Worm (Caenorhabditis elegans) whole organism, L2 larva: Measurements from ENCODE around the gene Y57G11B.5.

Source experiments
- C34F6.9 ChIP-seq: fragments of 150-350 bp; optimal IDR thresholded peaks from 2 replicates; lab custom pipeline; 2014; ENCODE audit warnings: missing biosample characterization, missing genetic modification characterization
- F13H6.1 ChIP-seq: sonication (generic microtip); optimal IDR thresholded peaks from 2 replicates; lab custom pipeline; 2016; ENCODE audit warnings: missing genetic modification characterization, missing compliant biosample characterization
- R02D3.7 ChIP-seq: fragments of 150-350 bp; optimal IDR thresholded peaks from 2 replicates; lab custom pipeline; 2014; ENCODE audit warnings: missing biosample characterization, missing genetic modification characterization
- Y55F3AM.14 ChIP-seq: fragments of 200-800 bp; sonication (Bioruptor generic); optimal IDR thresholded peaks from 2 replicates; lab custom pipeline; 2018; ENCODE audit warnings: mild to moderate bottlenecking, missing genetic modification characterization, missing compliant biosample characterization
- alr-1 ChIP-seq: fragments of 150-350 bp; optimal IDR thresholded peaks from 2 replicates; lab custom pipeline; 2014; ENCODE audit warnings: missing biosample characterization, missing genetic modification characterization
- aly-2 ChIP-seq: fragments of 150-350 bp; optimal IDR thresholded peaks from 2 replicates; lab custom pipeline; 2014; ENCODE audit warnings: missing biosample characterization, missing genetic modification characterization
- ama-1 ChIP-seq: fragments of 150-350 bp; optimal IDR thresholded peaks from 2 replicates; lab custom pipeline; 2018; ENCODE audit warnings: inconsistent platforms
- blmp-1 ChIP-seq: sonication (generic microtip); optimal IDR thresholded peaks from 2 replicates; lab custom pipeline; 2017; ENCODE audit warnings: missing genetic modification characterization, mild to moderate bottlenecking, missing compliant biosample characterization, antibody characterized with exemption, moderate library complexity; ENCODE audit not compliant: insufficient read depth
- ceh-82 ChIP-seq: fragments of 150-350 bp; optimal IDR thresholded peaks from 2 replicates; lab custom pipeline; 2014; ENCODE audit warnings: missing biosample characterization, missing genetic modification characterization
- crh-2 ChIP-seq: sonication (generic microtip); optimal IDR thresholded peaks from 2 replicates; lab custom pipeline; 2017; ENCODE audit warnings: missing biosample characterization, missing genetic modification characterization
- dmd-4 ChIP-seq: sonication (generic microtip); optimal IDR thresholded peaks from 2 replicates; lab custom pipeline; 2017; ENCODE audit warnings: missing biosample characterization, missing genetic modification characterization
- egl-27 ChIP-seq: sonication (generic microtip); optimal IDR thresholded peaks from 3 replicates; lab custom pipeline; 2017; ENCODE audit warnings: missing biosample characterization, missing genetic modification reagents, missing genetic modification characterization
- elt-1 ChIP-seq: fragments of 150-350 bp; optimal IDR thresholded peaks from 2 replicates; lab custom pipeline; 2014; ENCODE audit warnings: missing biosample characterization, missing genetic modification characterization
- elt-3 ChIP-seq: sonication (generic microtip); optimal IDR thresholded peaks from 2 replicates; lab custom pipeline; 2017; ENCODE audit warnings: missing biosample characterization, missing genetic modification characterization
- fos-1 ChIP-seq: fragments of 150-350 bp; optimal IDR thresholded peaks from 2 replicates; lab custom pipeline; 2014; ENCODE audit warnings: missing biosample characterization, missing genetic modification characterization
- gmeb-1 ChIP-seq: fragments of 150-350 bp; optimal IDR thresholded peaks from 2 replicates; lab custom pipeline; 2014; ENCODE audit warnings: missing biosample characterization, missing genetic modification characterization
- lin-11 ChIP-seq: fragments of 150-350 bp; sonication (generic microtip); optimal IDR thresholded peaks from 2 replicates; lab custom pipeline; 2014; ENCODE audit warnings: missing biosample characterization, missing genetic modification characterization, inconsistent platforms, mixed read lengths
- lin-13 ChIP-seq: fragments of 150-350 bp; optimal IDR thresholded peaks from 2 replicates; lab custom pipeline; 2014; ENCODE audit warnings: missing biosample characterization, missing genetic modification reagents, missing genetic modification characterization
- lin-39 ChIP-seq: fragments of 150-350 bp; optimal IDR thresholded peaks from 2 replicates; lab custom pipeline; 2014; ENCODE audit warnings: missing biosample characterization, missing genetic modification reagents, missing genetic modification characterization
- lsy-2 ChIP-seq, 2 experiments: fragments of 150-350 bp in 1 of 2; sonication (generic microtip) in 1 of 2; optimal IDR thresholded peaks; 2 replicates each; lab custom pipeline; 2014 to 2017; ENCODE audit warnings: missing biosample characterization in 2 of 2, missing genetic modification characterization in 2 of 2
- mab-5 ChIP-seq: fragments of 150-350 bp; optimal IDR thresholded peaks from 2 replicates; lab custom pipeline; 2014; ENCODE audit warnings: missing biosample characterization, missing genetic modification characterization
- mbf-1 ChIP-seq: sonication (generic microtip); optimal IDR thresholded peaks from 2 replicates; lab custom pipeline; 2017; ENCODE audit warnings: missing biosample characterization, missing genetic modification characterization
- mdl-1 ChIP-seq, 2 experiments: fragments of 150-350 bp in 1 of 2; sonication (generic microtip) in 1 of 2; optimal IDR thresholded peaks; 2 replicates each; lab custom pipeline; 2017; ENCODE audit warnings: missing biosample characterization in 2 of 2, missing genetic modification characterization in 2 of 2
- nhr-10 ChIP-seq: sonication (generic microtip); optimal IDR thresholded peaks from 2 replicates; lab custom pipeline; 2017; ENCODE audit warnings: missing biosample characterization, missing genetic modification characterization
- nhr-11 ChIP-seq: fragments of 150-350 bp; optimal IDR thresholded peaks from 2 replicates; lab custom pipeline; 2014; ENCODE audit warnings: missing biosample characterization, missing genetic modification characterization
- nhr-12 ChIP-seq: fragments of 150-350 bp; optimal IDR thresholded peaks from 2 replicates; lab custom pipeline; 2014; ENCODE audit warnings: missing biosample characterization, missing genetic modification characterization
- nhr-129 ChIP-seq: fragments of 150-350 bp; optimal IDR thresholded peaks from 2 replicates; lab custom pipeline; 2014; ENCODE audit warnings: missing biosample characterization, missing genetic modification characterization
- nhr-21 ChIP-seq: fragments of 150-350 bp; optimal IDR thresholded peaks from 2 replicates; lab custom pipeline; 2014; ENCODE audit warnings: missing biosample characterization, missing genetic modification characterization
- nhr-23 ChIP-seq: fragments of 150-350 bp; optimal IDR thresholded peaks from 2 replicates; lab custom pipeline; 2014; ENCODE audit warnings: missing biosample characterization, missing genetic modification reagents, missing genetic modification characterization
- nhr-237 ChIP-seq: fragments of 150-350 bp; optimal IDR thresholded peaks from 2 replicates; lab custom pipeline; 2014; ENCODE audit warnings: missing biosample characterization, missing genetic modification characterization
- nhr-25 ChIP-seq: fragments of 150-350 bp; sonication (generic microtip); optimal IDR thresholded peaks from 3 replicates; lab custom pipeline; 2014; ENCODE audit warnings: missing biosample characterization, missing genetic modification characterization
- nhr-6 ChIP-seq: fragments of 150-350 bp; optimal IDR thresholded peaks from 2 replicates; lab custom pipeline; 2014; ENCODE audit warnings: missing biosample characterization, missing genetic modification characterization
- nhr-77 ChIP-seq: fragments of 150-350 bp; optimal IDR thresholded peaks from 2 replicates; lab custom pipeline; 2014; ENCODE audit warnings: missing biosample characterization, missing genetic modification characterization
- peb-1 ChIP-seq: fragments of 150-350 bp; optimal IDR thresholded peaks from 2 replicates; lab custom pipeline; 2014; ENCODE audit warnings: missing biosample characterization, missing genetic modification characterization
- sem-4 ChIP-seq: fragments of 150-350 bp; optimal IDR thresholded peaks from 2 replicates; lab custom pipeline; 2014; ENCODE audit warnings: missing biosample characterization, missing genetic modification reagents, missing genetic modification characterization
- skn-1 ChIP-seq: sonication (generic microtip); optimal IDR thresholded peaks from 2 replicates; lab custom pipeline; 2017; ENCODE audit warnings: missing biosample characterization, missing genetic modification characterization
- sma-3 ChIP-seq: sonication (generic microtip); optimal IDR thresholded peaks from 2 replicates; lab custom pipeline; 2016; ENCODE audit warnings: missing genetic modification reagents, missing genetic modification characterization, missing compliant biosample characterization
- sma-9 ChIP-seq, 2 experiments: fragments of 150-350 bp in 1 of 2; sonication (generic microtip) in 1 of 2; optimal IDR thresholded peaks; 2 replicates each; lab custom pipeline; 2014 to 2016; ENCODE audit warnings: missing genetic modification characterization in 2 of 2, mild to moderate bottlenecking in 1 of 2, missing biosample characterization in 1 of 2, missing compliant biosample characterization in 1 of 2, missing genetic modification reagents in 1 of 2, moderate library complexity in 1 of 2
- snpc-4 ChIP-seq: fragments of 150-350 bp; optimal IDR thresholded peaks from 2 replicates; lab custom pipeline; 2014; ENCODE audit warnings: missing biosample characterization, missing genetic modification characterization
- unc-39 ChIP-seq: fragments of 150-350 bp; optimal IDR thresholded peaks from 2 replicates; lab custom pipeline; 2014; ENCODE audit warnings: missing biosample characterization, missing genetic modification characterization
- unc-55 ChIP-seq: fragments of 150-350 bp; sonication (generic microtip); optimal IDR thresholded peaks from 3 replicates; lab custom pipeline; 2014; ENCODE audit warnings: missing biosample characterization, missing genetic modification reagents, missing genetic modification characterization
- unc-62 ChIP-seq: fragments of 150-350 bp; optimal IDR thresholded peaks from 2 replicates; lab custom pipeline; 2014; ENCODE audit warnings: missing biosample characterization, missing genetic modification reagents, missing genetic modification characterization
- zag-1 ChIP-seq: fragments of 150-350 bp; optimal IDR thresholded peaks from 2 replicates; lab custom pipeline; 2014; ENCODE audit warnings: missing biosample characterization, missing genetic modification characterization
- ztf-1 ChIP-seq: fragments of 200-800 bp; sonication (Bioruptor generic); conservative IDR thresholded peaks from 2 replicates; pipeline ENCODE4 v1.3.6; 2022; ENCODE audit warnings: missing genetic modification characterization, missing compliant biosample characterization
- ztf-11 ChIP-seq: sonication (generic microtip); optimal IDR thresholded peaks from 2 replicates; lab custom pipeline; 2017; ENCODE audit warnings: missing biosample characterization, missing genetic modification characterization
- ztf-4 ChIP-seq: fragments of 150-350 bp; optimal IDR thresholded peaks from 2 replicates; lab custom pipeline; 2014; ENCODE audit warnings: missing biosample characterization, missing genetic modification characterization

Gene Y57G11B.5

DNA sequence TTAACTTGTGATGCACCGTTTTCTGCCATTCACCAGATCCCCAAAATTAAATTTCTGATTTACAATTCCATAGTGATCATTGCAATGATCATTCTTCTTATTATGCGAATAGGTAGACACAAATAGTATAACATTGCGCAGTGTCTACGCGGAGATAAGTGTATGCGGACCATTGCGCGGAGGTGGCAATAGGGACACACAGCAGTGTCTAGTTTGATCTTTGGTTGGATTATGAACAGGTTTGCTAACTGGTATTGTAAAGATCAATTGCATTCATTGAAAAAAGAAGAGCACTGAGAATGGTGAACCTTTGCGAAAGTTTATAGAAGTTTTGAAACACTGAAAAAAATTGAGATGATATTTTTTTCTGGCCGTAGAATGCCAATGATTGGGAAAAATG is 24.7 kb downstream of the Y57G11B.5 start:
- TF ChIP-seq nhr-129 (peak; percentile 24), sma-9 (GFP tag; optimal IDR thresholded peaks at IDR 0.05; lab: Kevin White, UChicago) (peak; percentile 15), sma-9 (tag; optimal IDR thresholded peaks at IDR 0.05; lab: Kevin White, UChicago) (no peak), ama-1 (lab: Kevin White, UChicago) (no peak)

- TF ChIP-seq gmeb-1 (tag; lab: Kevin White, UChicago) (peak; percentile 7), lsy-2 (tag; optimal IDR thresholded peaks at IDR 0.05; lab: Kevin White, UChicago) (no peak), nhr-23 (tag; lab: Kevin White, UChicago) (no peak), sma-9 (GFP tag; optimal IDR thresholded peaks at IDR 0.05; lab: Kevin White, UChicago) (peak; percentile 44), sma-9 (tag; optimal IDR thresholded peaks at IDR 0.05; lab: Kevin White, UChicago) (no peak), nhr-237 (no peak), nhr-129 (peak; percentile 41)
Measured at ce11 chrIV:14603022-14603421, 28.4 kb downstream of the Y57G11B.5 start.

ce11 chrIV:14605143-14605542 is 30.5 kb downstream of the Y57G11B.5 start:
- TF ChIP-seq nhr-77 (tag; lab: Kevin White, UChicago) (no peak), unc-55 (GFP tag; lab: Kevin White, UChicago) (peak; percentile 25), F13H6.1 (tag; lab: Kevin White, UChicago) (peak; percentile 68), sma-9 (GFP tag; optimal IDR thresholded peaks at IDR 0.05; lab: Kevin White, UChicago) (peak; percentile 57), sma-9 (tag; optimal IDR thresholded peaks at IDR 0.05; lab: Kevin White, UChicago) (no peak), nhr-129 (peak; percentile 38)

- TF ChIP-seq peb-1 (tag; lab: Kevin White, UChicago) (no peak), nhr-129 (peak; percentile 92), sma-3 (GFP tag; lab: Kevin White, UChicago) (no peak), zag-1 (tag; lab: Kevin White, UChicago) (no peak), sem-4 (tag; lab: Kevin White, UChicago) (no peak), blmp-1 (tag; lab: Kevin White, UChicago) (no peak), aly-2 (tag; lab: Kevin White, UChicago) (no peak), unc-62 (GFP tag; lab: Kevin White, UChicago) (no peak), nhr-11 (tag; lab: Kevin White, UChicago) (no peak), mdl-1 (tag; optimal IDR thresholded peaks at IDR 0.05; lab: Kevin White, UChicago) (no peak), snpc-4 (tag; lab: Kevin White, UChicago) (peak; percentile 2), lin-13 (GFP tag; lab: Kevin White, UChicago) (peak; percentile 13), nhr-6 (tag; lab: Kevin White, UChicago) (peak; percentile 11), ceh-82 (no peak), unc-39 (tag; lab: Kevin White, UChicago) (no peak), mab-5 (no peak), nhr-237 (no peak), nhr-12 (no peak), ama-1 (lab: Kevin White, UChicago) (no peak), fos-1 (peak; percentile 33), egl-27 (peak; percentile 52), gmeb-1 (tag; lab: Kevin White, UChicago) (no peak), lin-11 (tag; lab: Kevin White, UChicago) (no peak), Y55F3AM.14 (no peak), alr-1 (tag; lab: Kevin White, UChicago) (no peak), R02D3.7 (tag; lab: Kevin White, UChicago) (no peak), nhr-23 (tag; lab: Kevin White, UChicago) (no peak), skn-1 (tag; lab: Kevin White, UChicago) (no peak), ztf-4 (tag; lab: Kevin White, UChicago) (no peak), elt-1 (tag; lab: Kevin White, UChicago) (no peak), ztf-1 (GFP tag; lab: Robert Waterston, UW) (no peak), elt-3 (tag; lab: Kevin White, UChicago) (no peak), lsy-2 (tag; optimal IDR thresholded peaks at IDR 0.05; lab: Kevin White, UChicago) (peak; percentile 30 to 57), F13H6.1 (tag; lab: Kevin White, UChicago) (peak; percentile 77), unc-55 (GFP tag; lab: Kevin White, UChicago) (no peak), nhr-21 (tag; lab: Kevin White, UChicago) (no peak), crh-2 (peak; percentile 52), mbf-1 (tag; lab: Kevin White, UChicago) (no peak), lin-39 (tag; lab: Kevin White, UChicago) (no peak), C34F6.9 (tag; lab: Kevin White, UChicago) (peak; percentile 30), sma-9 (GFP tag; optimal IDR thresholded peaks at IDR 0.05; lab: Kevin White, UChicago) (peak; percentile 65), sma-9 (tag; optimal IDR thresholded peaks at IDR 0.05; lab: Kevin White, UChicago) (no peak), nhr-25 (tag; lab: Kevin White, UChicago) (no peak), ztf-11 (tag; lab: Kevin White, UChicago) (no peak), nhr-77 (tag; lab: Kevin White, UChicago) (no peak), nhr-10 (tag; lab: Kevin White, UChicago) (no peak), dmd-4 (no peak)
Measured at ce11 chrIV:14606469-14606868, 31.9 kb downstream of the Y57G11B.5 start.
